Fruit fly (Drosophila melanogaster): ENCODE data around the gene p115.

The p115 gene

DNA sequence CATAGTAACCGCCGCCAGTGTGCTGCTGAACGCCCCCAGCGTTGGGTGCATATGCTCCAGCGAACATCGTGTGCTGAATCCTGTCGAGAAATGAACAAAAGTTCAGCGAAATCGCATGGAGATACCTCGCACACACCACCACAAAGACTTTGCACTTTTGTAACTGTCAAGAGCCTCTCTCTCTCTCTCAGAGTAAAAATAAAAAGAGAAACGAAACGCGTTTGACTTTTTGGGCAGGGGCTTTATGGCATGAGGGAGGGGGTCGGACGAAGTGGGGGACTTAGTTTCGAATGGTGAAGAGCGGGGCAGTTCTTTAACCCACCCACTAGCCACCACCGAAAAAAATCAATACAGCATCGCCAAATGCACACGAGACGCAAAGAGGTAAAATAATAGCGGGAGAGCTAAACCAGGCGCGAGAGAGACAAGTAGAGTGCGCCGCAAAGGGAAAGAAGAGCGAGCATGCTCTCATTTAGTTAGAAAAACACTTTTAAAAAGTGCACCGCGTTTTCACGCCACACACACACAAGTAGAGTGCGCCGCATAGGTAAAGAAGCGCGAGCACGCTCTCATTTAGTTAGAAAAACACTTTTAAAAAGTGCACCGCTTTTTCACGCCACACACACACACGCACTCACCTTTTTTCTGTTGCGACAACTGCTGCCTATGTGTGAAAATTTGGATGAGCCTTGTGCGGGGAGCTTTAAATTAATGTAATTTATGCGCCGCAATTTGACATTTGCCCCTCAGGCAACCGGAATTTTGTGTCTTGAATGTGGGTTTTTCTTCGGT, 36.6 kb downstream of the p115 start (continued):
- TF ChIP-seq fd85E (GFP tag; optimal IDR thresholded peaks at IDR 0.05): no peak

DNA sequence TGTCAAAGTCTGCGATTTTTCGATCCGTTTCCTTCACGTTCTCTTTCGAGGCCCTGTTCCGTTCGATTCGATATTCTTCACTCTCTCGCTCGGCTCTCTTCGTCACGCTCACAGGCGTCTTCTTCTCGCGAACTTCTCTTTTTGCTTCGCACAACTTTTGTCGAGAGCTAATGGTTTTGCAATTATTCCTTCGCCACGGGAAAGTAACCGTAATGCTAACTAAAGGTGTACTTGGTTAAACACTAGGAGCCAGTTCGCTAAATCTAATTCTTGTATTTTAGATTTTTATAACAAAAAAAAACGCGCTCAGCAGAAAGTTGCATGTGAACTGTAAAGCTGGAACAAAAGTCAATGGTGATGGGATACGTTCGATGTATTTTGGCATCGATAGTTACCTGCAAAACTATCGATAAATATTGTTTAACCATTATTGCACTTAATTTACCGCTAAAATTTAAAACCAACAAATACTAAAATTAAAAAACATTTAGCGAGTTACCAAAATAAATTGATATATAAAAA, 37.3 kb downstream of the p115 start, which contains the start of gene mahe:
Gene mahe, minus strand, starts transcription at position 355 of the 522 bp plus-strand sequence.
- TF ChIP-seq CG6854 (GFP tag; optimal IDR thresholded peaks at IDR 0.05) (no peak), salr (GFP tag; optimal IDR thresholded peaks at IDR 0.05) (no peak), Met (GFP tag; optimal IDR thresholded peaks at IDR 0.05) (no peak), CG6276 (GFP tag; optimal IDR thresholded peaks at IDR 0.05) (no peak), CG11902 (GFP tag; optimal IDR thresholded peaks at IDR 0.05) (no peak), Blimp-1 (GFP tag; optimal IDR thresholded peaks at IDR 0.05) (no peak), CG6808 (GFP tag; optimal IDR thresholded peaks at IDR 0.05) (no peak), OdsH (GFP tag; optimal IDR thresholded peaks at IDR 0.05) (no peak), esn (GFP tag; optimal IDR thresholded peaks at IDR 0.05) (no peak), svp (GFP tag) (peak; percentile 62), CG7368 (GFP tag; optimal IDR thresholded peaks at IDR 0.05) (no peak), Gug (GFP tag; IDR thresholded peaks at IDR 0.05) (no peak), Hr4 (GFP tag; optimal IDR thresholded peaks at IDR 0.05) (no peak), Sox14 (GFP tag; optimal IDR thresholded peaks at IDR 0.05) (peak; percentile 11), Eip78C (GFP tag) (peak; percentile 44), topi (GFP tag; optimal IDR thresholded peaks at IDR 0.05) (no peak), Eip75B (GFP tag; optimal IDR thresholded peaks at IDR 0.05) (no peak), CG32006 (GFP tag; optimal IDR thresholded peaks at IDR 0.05) (no peak), CG6792 (GFP tag; optimal IDR thresholded peaks at IDR 0.05) (no peak), ss (GFP tag; optimal IDR thresholded peaks at IDR 0.05) (peak in 1 of 2 experiments; percentile 21), spab (GFP tag; optimal IDR thresholded peaks at IDR 0.05) (no peak), CG31627 (GFP tag; optimal IDR thresholded peaks at IDR 0.05) (no peak), CG8119 (GFP tag; IDR thresholded peaks at IDR 0.05) (peak; percentile 26; the same call in 1 of the 3 replicates), Hr39 (GFP tag; optimal IDR thresholded peaks at IDR 0.05) (no peak), CG8632 (GFP tag; optimal IDR thresholded peaks at IDR 0.05) (no peak), Lpt (GFP tag; optimal IDR thresholded peaks at IDR 0.05) (no peak), CG9139 (GFP tag; optimal IDR thresholded peaks at IDR 0.05) (no peak), CG11294 (GFP tag; IDR thresholded peaks at IDR 0.05) (no peak), Smox (GFP tag; optimal IDR thresholded peaks at IDR 0.05) (no peak), CG8319 (GFP tag; optimal IDR thresholded peaks at IDR 0.05) (no peak), CG4318 (GFP tag; optimal IDR thresholded peaks at IDR 0.05) (no peak), acj6 (GFP tag; optimal IDR thresholded peaks at IDR 0.05) (no peak), Eip93F (GFP tag; optimal IDR thresholded peaks at IDR 0.05) (no peak), Sox15 (GFP tag; optimal IDR thresholded peaks at IDR 0.05) (no peak)

DNA sequence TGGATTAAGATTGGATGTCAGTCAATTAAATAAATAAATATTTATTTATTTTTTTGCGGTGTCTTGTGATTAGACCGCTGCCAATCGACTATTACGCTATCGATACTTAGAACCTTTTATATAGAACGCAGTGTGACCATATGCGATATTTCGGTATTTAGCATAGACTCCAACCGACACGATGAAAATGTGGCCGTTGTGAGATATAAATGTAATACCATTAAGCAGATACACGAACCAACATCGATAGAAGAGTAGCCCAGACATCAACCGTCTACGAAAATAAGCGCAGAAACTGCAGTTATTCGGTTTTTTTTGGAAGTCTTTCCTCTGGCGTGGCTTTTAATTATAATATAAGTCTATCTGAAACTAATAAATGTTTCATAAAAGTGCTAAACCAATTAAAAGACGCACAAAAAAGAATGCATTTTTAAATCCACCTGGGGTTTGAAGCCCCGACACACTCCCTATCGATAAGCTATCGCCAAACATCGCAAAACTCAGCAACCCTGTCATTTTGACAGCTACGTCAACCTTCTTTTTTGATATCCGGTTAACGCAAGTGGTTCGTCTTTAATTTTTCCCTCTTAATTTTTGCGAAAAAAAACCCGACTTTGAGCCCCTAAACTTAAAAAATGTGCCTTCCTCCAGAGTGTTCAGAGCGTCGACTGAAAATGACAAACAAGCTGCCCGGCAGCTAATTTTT, 39.5 kb downstream of the p115 start, which contains the start of the genes Dhdds and RpS14a:
Gene Dhdds, minus strand, starts transcription at position 142 of the 706 bp plus-strand sequence.
Gene RpS14a, plus strand, starts transcription at position 533 of the 706 bp plus-strand sequence.
- TF ChIP-seq CG11902 (GFP tag; optimal IDR thresholded peaks at IDR 0.05) (no peak), dsx (GFP tag; optimal IDR thresholded peaks at IDR 0.05; ENCODE audit: poor library complexity, severe bottlenecking) (no peak), CG1621 (tag; optimal IDR thresholded peaks at IDR 0.05) (no peak), dac (GFP tag; optimal IDR thresholded peaks at IDR 0.05) (no peak), Sox14 (GFP tag; optimal IDR thresholded peaks at IDR 0.05) (peak; percentile 4), CG11294 (GFP tag; IDR thresholded peaks at IDR 0.05) (no peak), salr (GFP tag; optimal IDR thresholded peaks at IDR 0.05) (no peak), Ets96B (tag; optimal IDR thresholded peaks at IDR 0.05) (no peak), cyc (GFP tag; optimal IDR thresholded peaks at IDR 0.05) (peak; percentile 44), Eip78C (GFP tag) (peak; percentile 68), CG6163 (GFP tag; IDR thresholded peaks at IDR 0.05) (0 out of 3 replicates have a peak, but pooled peaks have one; percentile 26), svp (GFP tag) (peak; percentile 46), fkh (GFP tag; optimal IDR thresholded peaks at IDR 0.05) (peak; percentile 51), CG9139 (GFP tag; optimal IDR thresholded peaks at IDR 0.05) (no peak), CG8319 (GFP tag; optimal IDR thresholded peaks at IDR 0.05) (no peak), Smox (GFP tag; optimal IDR thresholded peaks at IDR 0.05) (peak; percentile 40), CG10669 (GFP tag; optimal IDR thresholded peaks at IDR 0.05) (peak; percentile 34), acj6 (GFP tag; optimal IDR thresholded peaks at IDR 0.05) (peak; percentile 8), OdsH (GFP tag; optimal IDR thresholded peaks at IDR 0.05) (no peak), Lpt (GFP tag; optimal IDR thresholded peaks at IDR 0.05) (no peak), CG6808 (GFP tag; optimal IDR thresholded peaks at IDR 0.05) (peak; percentile 44), spab (GFP tag; optimal IDR thresholded peaks at IDR 0.05) (no peak), ss (GFP tag; optimal IDR thresholded peaks at IDR 0.05) (peak in 1 of 2 experiments; percentile 61), Hr39 (GFP tag; optimal IDR thresholded peaks at IDR 0.05) (peak; percentile 50), CG34406 (GFP tag; optimal IDR thresholded peaks at IDR 0.05) (peak; percentile 54)

Data from whole organism, prepupa.